Worm (Caenorhabditis elegans) whole organism, L4 larva: ENCODE results near the gene gnrr-4.

Experiments used
- F10B5.3 ChIP-seq: sonication (generic microtip); optimal IDR thresholded peaks from 2 replicates; lab custom pipeline; 2016; ENCODE audit warnings: mild to moderate bottlenecking, missing genetic modification characterization, missing compliant biosample characterization
- F37D6.2 ChIP-seq: sonication (generic microtip); optimal IDR thresholded peaks from 2 replicates; lab custom pipeline; 2016; ENCODE audit warnings: mild to moderate bottlenecking, missing genetic modification characterization, missing compliant biosample characterization
- F44E2.7 ChIP-seq: fragments of 200-800 bp; sonication (Bioruptor generic); IDR thresholded peaks from 2 replicates; pipeline ENCODE4 v2.1.2; 2022; ENCODE audit warnings: missing genetic modification characterization, missing compliant biosample characterization
- Y48G9A.11 ChIP-seq: fragments of 200-800 bp; sonication (Bioruptor generic); IDR thresholded peaks from 2 replicates; pipeline ENCODE4 v1.3.6; 2022; ENCODE audit warnings: missing genetic modification reagents, missing genetic modification characterization, missing compliant biosample characterization
- Y5F2A.4 ChIP-seq: fragments of 200-800 bp; sonication (Bioruptor generic); optimal IDR thresholded peaks from 2 replicates; lab custom pipeline; 2018; ENCODE audit warnings: mild to moderate bottlenecking, missing genetic modification characterization, missing compliant biosample characterization
- aha-1 ChIP-seq: fragments of 150-350 bp; peaks from one replicate; lab custom pipeline; 2014; ENCODE audit warnings: missing biosample characterization, missing genetic modification characterization
- aly-2 ChIP-seq: sonication (generic microtip); optimal IDR thresholded peaks from 2 replicates; lab custom pipeline; 2018; ENCODE audit warnings: missing biosample characterization, missing genetic modification characterization
- ceh-28 ChIP-seq: fragments of 150-350 bp; optimal IDR thresholded peaks from 2 replicates; lab custom pipeline; 2014; ENCODE audit warnings: missing biosample characterization, missing genetic modification reagents, missing genetic modification characterization
- ceh-44 ChIP-seq: fragments of 200-800 bp; sonication (Bioruptor generic); IDR thresholded peaks from 2 replicates; pipeline ENCODE4 v1.3.6; 2022; ENCODE audit warnings: missing genetic modification reagents, missing genetic modification characterization, missing compliant biosample characterization
- cey-2 ChIP-seq: sonication (generic microtip); optimal IDR thresholded peaks from 3 replicates; lab custom pipeline; 2017; ENCODE audit warnings: missing genetic modification characterization, mild to moderate bottlenecking, missing compliant biosample characterization, antibody characterized with exemption, borderline replicate concordance; ENCODE audit not compliant: insufficient read depth
- ctbp-1 ChIP-seq: fragments of 200-800 bp; sonication (Bioruptor generic); IDR thresholded peaks from 2 replicates; pipeline ENCODE4 v1.3.6; 2022; ENCODE audit warnings: missing genetic modification reagents, missing genetic modification characterization, missing compliant biosample characterization
- daf-19 ChIP-seq: fragments of 200-800 bp; sonication (Bioruptor generic); conservative IDR thresholded peaks from 2 replicates; pipeline ENCODE4 v1.3.6; 2022; ENCODE audit warnings: missing genetic modification characterization, missing compliant biosample characterization
- dmd-6 ChIP-seq: fragments of 200-800 bp; sonication (Bioruptor generic); IDR thresholded peaks from 2 replicates; pipeline ENCODE4 v1.3.6; 2022; ENCODE audit warnings: missing genetic modification reagents, missing genetic modification characterization, missing compliant biosample characterization
- dve-1 ChIP-seq: sonication (generic microtip); optimal IDR thresholded peaks from 2 replicates; lab custom pipeline; 2017; ENCODE audit warnings: antibody characterized with exemption, mild to moderate bottlenecking, missing genetic modification characterization, missing compliant biosample characterization; ENCODE audit not compliant: insufficient read depth
- fos-1 ChIP-seq: fragments of 150-350 bp; optimal IDR thresholded peaks from 2 replicates; lab custom pipeline; 2014; ENCODE audit warnings: missing biosample characterization, missing genetic modification characterization
- hif-1 ChIP-seq, 2 experiments: sonication (generic microtip); optimal IDR thresholded peaks; 2 replicates each; lab custom pipeline; 2016 to 2017; ENCODE audit warnings: missing compliant biosample characterization in 2 of 2, missing genetic modification characterization in 2 of 2, missing genetic modification reagents in 2 of 2, missing genotype in 2 of 2, mild to moderate bottlenecking in 1 of 2
- hlh-11 ChIP-seq: fragments of 200-800 bp; sonication (Bioruptor generic); optimal IDR thresholded peaks from 2 replicates; lab custom pipeline; 2018; ENCODE audit warnings: mild to moderate bottlenecking, missing genetic modification characterization, missing compliant biosample characterization
- hlh-30 ChIP-seq: sonication (generic microtip); optimal IDR thresholded peaks from 2 replicates; lab custom pipeline; 2017; ENCODE audit warnings: antibody characterized with exemption, mild to moderate bottlenecking, missing genetic modification characterization, missing compliant biosample characterization; ENCODE audit not compliant: insufficient read depth
- lim-7 ChIP-seq: fragments of 200-800 bp; sonication (Bioruptor generic); IDR thresholded peaks from 2 replicates; pipeline ENCODE4 v1.3.6; 2022; ENCODE audit warnings: missing genetic modification characterization, missing compliant biosample characterization
- lin-1 ChIP-seq: fragments of 200-800 bp; sonication (Bioruptor generic); IDR thresholded peaks from 2 replicates; pipeline ENCODE4 v1.3.6; 2022; ENCODE audit warnings: missing genetic modification reagents, missing genetic modification characterization, missing compliant biosample characterization
- lin-15B ChIP-seq: fragments of 150-350 bp; sonication (generic microtip); optimal IDR thresholded peaks from 3 replicates; lab custom pipeline; 2014; ENCODE audit warnings: missing biosample characterization, missing genetic modification characterization
- lin-29 ChIP-seq: fragments of 200-800 bp; sonication (Bioruptor generic); IDR thresholded peaks from 2 replicates; pipeline ENCODE4 v1.3.6; 2022; ENCODE audit warnings: missing genetic modification reagents, missing genetic modification characterization, missing compliant biosample characterization
- lin-38 ChIP-seq: fragments of 200-800 bp; sonication (Bioruptor generic); IDR thresholded peaks from 2 replicates; pipeline ENCODE4 v1.3.6; 2022; ENCODE audit warnings: missing genetic modification reagents, missing genetic modification characterization, missing compliant biosample characterization
- mdt-29 ChIP-seq: fragments of 200-800 bp; sonication (Bioruptor generic); IDR thresholded peaks from 2 replicates; pipeline ENCODE4 v1.3.6; 2022; ENCODE audit warnings: missing genetic modification reagents, missing genetic modification characterization, missing compliant biosample characterization
- mes-2 ChIP-seq: sonication (generic microtip); optimal IDR thresholded peaks from 2 replicates; lab custom pipeline; 2016; ENCODE audit warnings: missing genotype, mild to moderate bottlenecking, missing genetic modification characterization, missing compliant biosample characterization; ENCODE audit not compliant: poor library complexity, severe bottlenecking
- mxl-3 ChIP-seq: fragments of 200-800 bp; sonication (Bioruptor generic); optimal IDR thresholded peaks from 2 replicates; lab custom pipeline; 2018; ENCODE audit warnings: mild to moderate bottlenecking, missing genetic modification characterization, missing compliant biosample characterization
- nhr-102 ChIP-seq: sonication (generic microtip); optimal IDR thresholded peaks from 2 replicates; lab custom pipeline; 2016; ENCODE audit warnings: mild to moderate bottlenecking, missing genetic modification characterization, moderate library complexity, missing compliant biosample characterization
- nhr-111 ChIP-seq: fragments of 200-800 bp; sonication (Bioruptor generic); optimal IDR thresholded peaks from 2 replicates; lab custom pipeline; 2018; ENCODE audit warnings: mild to moderate bottlenecking, missing genetic modification characterization, missing compliant biosample characterization
- nhr-25 ChIP-seq: sonication (generic microtip); optimal IDR thresholded peaks from 2 replicates; lab custom pipeline; 2017; ENCODE audit warnings: missing genetic modification characterization, mild to moderate bottlenecking, missing compliant biosample characterization, antibody characterized with exemption, moderate library complexity, borderline replicate concordance; ENCODE audit not compliant: insufficient read depth
- nhr-28 ChIP-seq: fragments of 150-350 bp; optimal IDR thresholded peaks from 2 replicates; lab custom pipeline; 2014; ENCODE audit warnings: missing biosample characterization, missing genetic modification characterization
- nhr-77 ChIP-seq: fragments of 150-350 bp; optimal IDR thresholded peaks from 2 replicates; lab custom pipeline; 2014; ENCODE audit warnings: missing biosample characterization, missing genetic modification characterization
- pha-4 ChIP-seq, 2 experiments: fragments of 150-350 bp in 1 of 2; fragments of 200-800 bp in 1 of 2; sonication (Bioruptor generic) in 1 of 2; IDR thresholded peaks in 1 of 2; optimal IDR thresholded peaks in 1 of 2; 2 replicates each; pipeline versions ENCODE4 v1.3.6 to Lab custom; 2014 to 2022; ENCODE audit warnings: missing genetic modification characterization in 2 of 2, missing genetic modification reagents in 2 of 2, missing biosample characterization in 1 of 2, missing compliant biosample characterization in 1 of 2
- rbr-2 ChIP-seq: sonication (generic microtip); optimal IDR thresholded peaks from 2 replicates; lab custom pipeline; 2016; ENCODE audit warnings: missing genotype, missing genetic modification characterization, missing compliant biosample characterization
- saeg-2 ChIP-seq: fragments of 200-800 bp; sonication (Bioruptor generic); IDR thresholded peaks from 2 replicates; pipeline ENCODE4 v1.3.6; 2022; ENCODE audit warnings: missing genetic modification reagents, missing genetic modification characterization, missing compliant biosample characterization
- spr-3 ChIP-seq: fragments of 200-800 bp; sonication (Bioruptor generic); optimal IDR thresholded peaks from 2 replicates; lab custom pipeline; 2018; ENCODE audit warnings: mild to moderate bottlenecking, missing genetic modification characterization, missing compliant biosample characterization
- tra-1 ChIP-seq: fragments of 200-800 bp; sonication (Bioruptor generic); IDR thresholded peaks from 2 replicates; pipeline ENCODE4 v1.3.6; 2022; ENCODE audit warnings: missing genetic modification reagents, missing genetic modification characterization, missing compliant biosample characterization
- unc-130 ChIP-seq: sonication (generic microtip); optimal IDR thresholded peaks from 2 replicates; lab custom pipeline; 2016; ENCODE audit warnings: missing genetic modification reagents, missing genetic modification characterization, missing compliant biosample characterization
- unc-39 ChIP-seq: sonication (generic microtip); optimal IDR thresholded peaks from 2 replicates; lab custom pipeline; 2017; ENCODE audit warnings: missing biosample characterization, missing genetic modification characterization
- unc-62 ChIP-seq, 3 experiments: fragments of 150-350 bp in 1 of 3; sonication (generic microtip); optimal IDR thresholded peaks in 2 of 3; peaks in 1 of 3; 1 replicate in 1 of 3; 2 replicates in 2 of 3; lab custom pipeline; 2014 to 2017; ENCODE audit warnings: missing biosample characterization in 3 of 3, missing genetic modification characterization in 3 of 3, missing genetic modification reagents in 3 of 3, missing genotype in 1 of 3
- vab-7 ChIP-seq: fragments of 200-800 bp; sonication (Bioruptor generic); IDR thresholded peaks from 2 replicates; pipeline ENCODE4 v1.3.6; 2022; ENCODE audit warnings: missing genetic modification reagents, missing genetic modification characterization, missing compliant biosample characterization
- zip-11 ChIP-seq: fragments of 200-800 bp; sonication (Bioruptor generic); IDR thresholded peaks from 2 replicates; pipeline ENCODE4 v1.3.6; 2022; ENCODE audit warnings: missing genetic modification characterization, missing compliant biosample characterization
- zip-2 ChIP-seq: fragments of 150-350 bp; optimal IDR thresholded peaks from 2 replicates; lab custom pipeline; 2014; ENCODE audit warnings: missing biosample characterization, missing genetic modification characterization
- ztf-11 ChIP-seq: fragments of 150-350 bp; optimal IDR thresholded peaks from 2 replicates; lab custom pipeline; 2014; ENCODE audit warnings: missing biosample characterization, missing genetic modification characterization

Gene gnrr-4

ce11 chrX:5782153-5782552 lies 39.0 kb upstream of the gnrr-4 start, which contains the start of gene gakh-1 (continued):
- TF ChIP-seq nhr-77 (tag; lab: Kevin White, UChicago) (peak; percentile 31), unc-39 (tag; lab: Kevin White, UChicago) (no peak), ctbp-1 (GFP tag; lab: Robert Waterston, UW) (peak; percentile 50; the same call in 1 of the 2 replicates), pha-4 (GFP tag; IDR thresholded peaks at IDR 0.05; lab: Robert Waterston, UW) (peak; percentile 28; the same call in 1 of the 2 replicates), pha-4 (tag; optimal IDR thresholded peaks at IDR 0.05; lab: Kevin White, UChicago) (no peak), aha-1 (tag; lab: Kevin White, UChicago) (no peak), hlh-30 (tag; lab: Kevin White, UChicago) (peak; percentile 63), hif-1 (tag; optimal IDR thresholded peaks at IDR 0.05; lab: Kevin White, UChicago) (no peak), mxl-3 (GFP tag; lab: Kevin White, UChicago) (peak; percentile 62), tra-1 (GFP tag; lab: Robert Waterston, UW) (no peak), dve-1 (tag; lab: Kevin White, UChicago) (peak; percentile 73), F10B5.3 (peak; percentile 45), spr-3 (GFP tag; lab: Kevin White, UChicago) (peak; percentile 13), rbr-2 (tag; lab: Kevin White, UChicago) (peak; percentile 67), lin-38 (GFP tag; lab: Robert Waterston, UW) (no peak), unc-62 (GFP tag; optimal IDR thresholded peaks at IDR 0.05 in 1 of 2; lab: Kevin White, UChicago) (peak in 1 of 2 experiments; percentile 30), unc-62 (tag; optimal IDR thresholded peaks at IDR 0.05; lab: Kevin White, UChicago) (no peak), zip-2 (tag; lab: Kevin White, UChicago) (no peak), mes-2 (peak; percentile 72), F37D6.2 (peak; percentile 20), aly-2 (tag; lab: Kevin White, UChicago) (no peak), lim-7 (GFP tag; lab: Robert Waterston, UW) (no peak), cey-2 (no peak), zip-11 (GFP tag; lab: Robert Waterston, UW) (no peak), daf-19 (GFP tag; lab: Robert Waterston, UW) (0 out of 2 replicates have a peak, but pooled peaks have one; percentile 51), lin-1 (peak; percentile 48; the same call in 1 of the 2 replicates)

ce11 chrX:5781294-5781693 lies 38.2 kb upstream of the gnrr-4 start:
- no peak for TF ChIP-seq Y48G9A.11 (GFP tag; lab: Robert Waterston, UW)
- TF ChIP-seq aha-1 (tag; lab: Kevin White, UChicago), result peak; percentile 55
- no peak for TF ChIP-seq nhr-102 (tag; lab: Kevin White, UChicago)
- no peak for TF ChIP-seq pha-4 (GFP tag; IDR thresholded peaks at IDR 0.05; lab: Robert Waterston, UW)
- TF ChIP-seq pha-4 (tag; optimal IDR thresholded peaks at IDR 0.05; lab: Kevin White, UChicago), result peak; percentile 31
- TF ChIP-seq, all 104 proteins: peak for 2

DNA sequence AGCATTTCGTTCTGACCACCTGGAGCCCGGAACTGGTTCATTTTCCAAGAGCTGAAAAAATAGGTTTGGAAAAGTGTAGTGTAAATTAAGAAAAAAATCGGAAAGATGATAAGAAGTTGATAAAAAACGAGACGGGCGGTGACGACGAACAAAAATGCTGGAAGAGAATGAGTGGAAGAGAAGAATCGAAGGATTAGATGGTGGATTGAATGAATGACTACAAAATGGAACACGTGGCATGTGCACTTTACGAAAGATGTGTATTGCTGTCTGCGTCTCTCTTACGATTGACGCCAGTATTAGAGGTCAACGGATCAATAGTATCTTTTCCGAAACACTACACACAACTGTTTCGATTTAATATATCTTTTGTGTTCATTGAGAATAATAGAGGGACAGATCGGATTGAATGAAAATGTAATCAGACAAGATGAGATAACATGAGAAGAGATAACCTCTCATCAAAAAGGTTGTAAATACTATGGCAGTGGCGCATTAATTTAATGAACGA lies 37.6 kb upstream of the gnrr-4 start, which contains the start of gene sft-4:
sft-4 (minus strand) TSS at position 51 of the 511 bp plus-strand sequence.
- peak; percentile 92 for TF ChIP-seq aha-1 (tag; lab: Kevin White, UChicago)
- peak; percentile 35 for TF ChIP-seq dmd-6 (GFP tag; lab: Robert Waterston, UW)
- TF ChIP-seq mdt-29, result no peak
- no peak for TF ChIP-seq ztf-11 (tag; lab: Kevin White, UChicago)
- TF ChIP-seq ceh-44 (GFP tag; lab: Robert Waterston, UW), result no peak
- TF ChIP-seq rbr-2 (tag; lab: Kevin White, UChicago), result no peak
- TF ChIP-seq ceh-28 (tag; lab: Kevin White, UChicago), result no peak
- TF ChIP-seq lim-7 (GFP tag; lab: Robert Waterston, UW), result no peak
- TF ChIP-seq unc-130 (GFP tag; lab: Kevin White, UChicago), result no peak
- no peak for TF ChIP-seq mes-2
- peak; percentile 49 for TF ChIP-seq dve-1 (tag; lab: Kevin White, UChicago)
- no peak for TF ChIP-seq nhr-111
- peak; percentile 45 for TF ChIP-seq hlh-11
- no peak for TF ChIP-seq fos-1 (tag; lab: Kevin White, UChicago)
- no peak for TF ChIP-seq F44E2.7 (GFP tag; lab: Robert Waterston, UW)
- TF ChIP-seq ctbp-1 (GFP tag; lab: Robert Waterston, UW), result no peak
- TF ChIP-seq Y5F2A.4, result no peak
- no peak for TF ChIP-seq lin-29 (GFP tag; lab: Robert Waterston, UW)
- TF ChIP-seq tra-1 (GFP tag; lab: Robert Waterston, UW), result no peak
- peak; percentile 92 for TF ChIP-seq nhr-28 (tag; lab: Kevin White, UChicago)
- no peak for TF ChIP-seq lin-15B
- no peak for TF ChIP-seq spr-3 (GFP tag; lab: Kevin White, UChicago)
- TF ChIP-seq hlh-30 (tag; lab: Kevin White, UChicago), result peak; percentile 75
- TF ChIP-seq vab-7 (GFP tag; lab: Robert Waterston, UW), result no peak
- no peak for TF ChIP-seq nhr-25 (tag; lab: Kevin White, UChicago)
- TF ChIP-seq saeg-2 (GFP tag; lab: Robert Waterston, UW), result no peak
